Worm (Caenorhabditis elegans) whole organism, L1 larva: ENCODE measurements around the gene D1069.3.

Experiments used
- C16A3.4 ChIP-seq: fragments of 150-350 bp; optimal IDR thresholded peaks from 2 replicates; lab custom pipeline; 2014; ENCODE audit warnings: missing biosample characterization, missing genetic modification characterization
- F16B12.6 ChIP-seq: fragments of 150-350 bp; optimal IDR thresholded peaks from 2 replicates; lab custom pipeline; 2014; ENCODE audit warnings: missing biosample characterization, missing genetic modification characterization
- aha-1 ChIP-seq: fragments of 150-350 bp; optimal IDR thresholded peaks from 2 replicates; lab custom pipeline; 2014; ENCODE audit warnings: missing biosample characterization, missing genetic modification characterization
- alr-1 ChIP-seq: fragments of 200-800 bp; sonication (Bioruptor generic); optimal IDR thresholded peaks from 2 replicates; lab custom pipeline; 2018; ENCODE audit warnings: borderline replicate concordance, mild to moderate bottlenecking, missing genetic modification characterization, missing compliant biosample characterization
- ama-1 ChIP-seq: fragments of 150-350 bp; optimal IDR thresholded peaks from 2 replicates; lab custom pipeline; 2014
- blmp-1 ChIP-seq: fragments of 150-350 bp; optimal IDR thresholded peaks from 2 replicates; lab custom pipeline; 2014; ENCODE audit warnings: missing biosample characterization, missing genetic modification characterization
- ceh-82 ChIP-seq, 3 experiments: fragments of 150-350 bp in 1 of 3; sonication (generic microtip) in 2 of 3; optimal IDR thresholded peaks; 2 replicates each; lab custom pipeline; 2014 to 2017; ENCODE audit warnings: missing biosample characterization in 3 of 3, missing genetic modification characterization in 3 of 3
- ceh-88 ChIP-seq: fragments of 200-800 bp; sonication (Bioruptor generic); IDR thresholded peaks from 2 replicates; pipeline ENCODE4 v1.3.6; 2022; ENCODE audit warnings: missing genetic modification characterization, missing compliant biosample characterization
- ceh-90 ChIP-seq: sonication (generic microtip); optimal IDR thresholded peaks from 2 replicates; lab custom pipeline; 2016; ENCODE audit warnings: missing genetic modification characterization, missing compliant biosample characterization
- dpl-1 ChIP-seq, 3 experiments: fragments of 150-350 bp in 2 of 3; sonication (generic microtip) in 1 of 3; optimal IDR thresholded peaks; 2 replicates each; lab custom pipeline; 2014 to 2017; ENCODE audit warnings: missing biosample characterization in 3 of 3, missing genetic modification characterization in 3 of 3, missing genetic modification reagents in 3 of 3
- efl-1 ChIP-seq, 4 experiments: fragments of 150-350 bp; optimal IDR thresholded peaks in 3 of 4; peaks in 1 of 4; 1 replicate in 1 of 4; 2 replicates in 3 of 4; lab custom pipeline; 2014; ENCODE audit warnings: missing biosample characterization in 2 of 4, missing genetic modification characterization in 2 of 4, missing genetic modification reagents in 2 of 4
- efl-3 ChIP-seq: fragments of 200-800 bp; sonication (Bioruptor generic); optimal IDR thresholded peaks from 2 replicates; lab custom pipeline; 2018; ENCODE audit warnings: mild to moderate bottlenecking, missing genetic modification characterization, missing compliant biosample characterization
- elt-2 ChIP-seq: sonication (generic microtip); optimal IDR thresholded peaks from 2 replicates; lab custom pipeline; 2016; ENCODE audit warnings: missing genetic modification characterization, mild to moderate bottlenecking, inconsistent platforms, missing compliant biosample characterization, missing genetic modification reagents
- fkh-10 ChIP-seq: sonication (generic microtip); optimal IDR thresholded peaks from 2 replicates; lab custom pipeline; 2017; ENCODE audit warnings: missing biosample characterization, missing genetic modification reagents, missing genetic modification characterization
- fkh-4 ChIP-seq: sonication (generic microtip); optimal IDR thresholded peaks from 2 replicates; lab custom pipeline; 2016; ENCODE audit warnings: missing compliant biosample characterization, missing genetic modification characterization, borderline replicate concordance
- fkh-8 ChIP-seq: sonication (generic microtip); optimal IDR thresholded peaks from 2 replicates; lab custom pipeline; 2016; ENCODE audit warnings: mild to moderate bottlenecking, missing genetic modification characterization, missing compliant biosample characterization
- fos-1 ChIP-seq: fragments of 150-350 bp; optimal IDR thresholded peaks from 2 replicates; lab custom pipeline; 2014; ENCODE audit warnings: missing biosample characterization, missing genetic modification characterization
- grh-1 ChIP-seq: fragments of 200-800 bp; sonication (Bioruptor generic); IDR thresholded peaks from 2 replicates; pipeline ENCODE4 v1.3.6; 2022; ENCODE audit warnings: missing genetic modification reagents, missing genetic modification characterization, missing compliant biosample characterization
- hlh-17 ChIP-seq: fragments of 200-800 bp; sonication (Bioruptor generic); optimal IDR thresholded peaks from 2 replicates; lab custom pipeline; 2018; ENCODE audit warnings: missing genetic modification characterization, mild to moderate bottlenecking, missing compliant biosample characterization, moderate library complexity, borderline replicate concordance
- jun-1 ChIP-seq: fragments of 150-350 bp; optimal IDR thresholded peaks from 2 replicates; lab custom pipeline; 2014; ENCODE audit warnings: missing biosample characterization, missing genetic modification reagents, missing genetic modification characterization
- lin-15B ChIP-seq: fragments of 150-350 bp; sonication (generic microtip); optimal IDR thresholded peaks from 3 replicates; lab custom pipeline; 2014; ENCODE audit warnings: missing biosample characterization, missing genetic modification characterization
- lin-35 ChIP-seq, 2 experiments: fragments of 150-350 bp; optimal IDR thresholded peaks; 2 replicates each; lab custom pipeline; 2014; ENCODE audit warnings: missing biosample characterization in 2 of 2, missing genetic modification characterization in 2 of 2, missing genetic modification reagents in 2 of 2
- lir-3 ChIP-seq: sonication (generic microtip); optimal IDR thresholded peaks from 2 replicates; lab custom pipeline; 2016; ENCODE audit warnings: mild to moderate bottlenecking, missing genetic modification characterization, moderate library complexity, missing compliant biosample characterization; ENCODE audit not compliant: poor library complexity
- lsy-2 ChIP-seq, 2 experiments: fragments of 150-350 bp; optimal IDR thresholded peaks; 2 replicates each; lab custom pipeline; 2014; ENCODE audit warnings: missing biosample characterization in 2 of 2, missing genetic modification characterization in 2 of 2
- mdl-1 ChIP-seq, 2 experiments: fragments of 150-350 bp; optimal IDR thresholded peaks; 2 replicates each; lab custom pipeline; 2014 to 2017; ENCODE audit warnings: missing biosample characterization in 2 of 2, missing genetic modification characterization in 2 of 2, inconsistent platforms in 1 of 2
- mep-1 ChIP-seq: fragments of 150-350 bp; optimal IDR thresholded peaks from 2 replicates; lab custom pipeline; 2014; ENCODE audit warnings: missing biosample characterization, missing genetic modification characterization
- nhr-19 ChIP-seq: fragments of 200-800 bp; sonication (Bioruptor generic); conservative IDR thresholded peaks from 2 replicates; pipeline ENCODE4 v1.3.6; 2022; ENCODE audit warnings: missing genetic modification characterization, missing compliant biosample characterization
- nhr-20 ChIP-seq: sonication (generic microtip); optimal IDR thresholded peaks from 2 replicates; lab custom pipeline; 2016; ENCODE audit warnings: mild to moderate bottlenecking, missing genetic modification characterization, missing compliant biosample characterization
- nhr-71 ChIP-seq: sonication (generic microtip); optimal IDR thresholded peaks from 2 replicates; lab custom pipeline; 2016; ENCODE audit warnings: mild to moderate bottlenecking, missing genetic modification characterization, moderate library complexity, missing compliant biosample characterization
- nhr-77 ChIP-seq: fragments of 150-350 bp; optimal IDR thresholded peaks from 2 replicates; lab custom pipeline; 2014; ENCODE audit warnings: missing biosample characterization, missing genetic modification characterization
- skn-1 ChIP-seq: fragments of 150-350 bp; optimal IDR thresholded peaks from 2 replicates; lab custom pipeline; 2014; ENCODE audit warnings: missing biosample characterization, missing genetic modification characterization
- snu-23 ChIP-seq: sonication (generic microtip); optimal IDR thresholded peaks from 2 replicates; lab custom pipeline; 2016; ENCODE audit warnings: missing genetic modification characterization, missing compliant biosample characterization
- sox-4 ChIP-seq: sonication (generic microtip); optimal IDR thresholded peaks from 2 replicates; lab custom pipeline; 2016; ENCODE audit warnings: missing genetic modification characterization, missing compliant biosample characterization
- swsn-7 ChIP-seq: sonication (generic microtip); optimal IDR thresholded peaks from 2 replicates; lab custom pipeline; 2016; ENCODE audit warnings: missing genetic modification characterization, missing compliant biosample characterization
- unc-130 ChIP-seq: fragments of 150-350 bp; optimal IDR thresholded peaks from 2 replicates; lab custom pipeline; 2017; ENCODE audit warnings: missing biosample characterization, missing genetic modification characterization, inconsistent platforms
- unc-30 ChIP-seq: sonication (generic microtip); optimal IDR thresholded peaks from 2 replicates; lab custom pipeline; 2017; ENCODE audit warnings: missing biosample characterization, missing genetic modification characterization
- unc-86 ChIP-seq: sonication (generic microtip); optimal IDR thresholded peaks from 2 replicates; lab custom pipeline; 2016; ENCODE audit warnings: missing genetic modification characterization, missing compliant biosample characterization
- unc-98 ChIP-seq: fragments of 200-800 bp; sonication (Bioruptor generic); IDR thresholded peaks from 2 replicates; pipeline ENCODE4 v1.3.6; 2022; ENCODE audit warnings: missing genetic modification characterization, missing compliant biosample characterization
- xbp-1 ChIP-seq: sonication (generic microtip); optimal IDR thresholded peaks from 2 replicates; lab custom pipeline; 2016; ENCODE audit warnings: missing genetic modification characterization, missing compliant biosample characterization
- zag-1 ChIP-seq: fragments of 150-350 bp; optimal IDR thresholded peaks from 2 replicates; lab custom pipeline; 2014; ENCODE audit warnings: missing biosample characterization, missing genetic modification characterization

D1069.3 gene

DNA sequence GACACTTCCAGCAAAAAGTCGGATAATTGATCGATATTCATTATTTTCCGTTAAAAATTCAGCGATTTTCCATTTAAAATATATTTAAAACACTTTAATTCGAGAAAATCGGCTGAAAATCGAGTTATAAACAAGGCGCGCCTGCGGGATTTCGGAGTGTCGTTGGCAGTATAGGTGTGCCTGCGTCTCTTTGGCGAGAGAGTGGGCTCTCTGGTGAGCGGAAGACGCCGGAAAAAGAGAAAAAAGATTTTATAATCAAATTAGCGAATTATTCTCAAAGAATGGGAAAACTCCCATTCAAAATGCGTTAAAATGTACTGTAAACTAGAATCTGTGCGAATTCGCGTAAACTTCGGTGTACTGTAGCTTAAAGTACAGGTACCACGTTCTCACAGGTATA is at the start of gene D1069.3 (continued):
- TF ChIP-seq nhr-20 (peak; percentile 11), jun-1 (no peak), grh-1 (GFP tag; lab: Robert Waterston, UW) (no peak), ama-1 (lab: Kevin White, UChicago) (no peak), fkh-4 (tag; lab: Kevin White, UChicago) (no peak), zag-1 (tag; lab: Kevin White, UChicago) (no peak), nhr-77 (tag; lab: Kevin White, UChicago) (no peak), fkh-8 (no peak), efl-3 (GFP tag; lab: Kevin White, UChicago) (no peak), lin-15B (tag; lab: Kevin White, UChicago) (no peak), xbp-1 (peak; percentile 48), unc-98 (GFP tag; lab: Robert Waterston, UW) (no peak), fkh-10 (GFP tag; lab: Kevin White, UChicago) (no peak), nhr-19 (GFP tag; lab: Robert Waterston, UW) (0 out of 2 replicates have a peak, but pooled peaks have one; percentile 23), skn-1 (peak; percentile 39), mep-1 (tag; lab: Kevin White, UChicago) (peak; percentile 50), mdl-1 (tag; optimal IDR thresholded peaks at IDR 0.05; lab: Kevin White, UChicago) (no peak), snu-23 (GFP tag; lab: Kevin White, UChicago) (peak; percentile 58), sox-4 (tag; lab: Kevin White, UChicago) (no peak), nhr-71 (peak; percentile 67), alr-1 (tag; lab: Kevin White, UChicago) (no peak), ceh-90 (tag; lab: Kevin White, UChicago) (no peak), lin-35 (GFP tag; optimal IDR thresholded peaks at IDR 0.05; lab: Kevin White, UChicago) (peak; percentile 51 to 52), ceh-88 (GFP tag; lab: Robert Waterston, UW) (no peak), lir-3 (tag; lab: Kevin White, UChicago) (no peak), elt-2 (tag; lab: Kevin White, UChicago) (no peak), unc-30 (tag; lab: Kevin White, UChicago) (no peak), lsy-2 (tag; optimal IDR thresholded peaks at IDR 0.05; lab: Kevin White, UChicago) (peak; percentile 55 to 58), ceh-82 (tag; optimal IDR thresholded peaks at IDR 0.05; lab: Kevin White, UChicago) (peak; percentile 31 to 52 (median 41)), unc-86 (tag; lab: Kevin White, UChicago) (peak; percentile 34), fos-1 (no peak)
- TF ChIP-seq, all 84 proteins: peak for 25

DNA sequence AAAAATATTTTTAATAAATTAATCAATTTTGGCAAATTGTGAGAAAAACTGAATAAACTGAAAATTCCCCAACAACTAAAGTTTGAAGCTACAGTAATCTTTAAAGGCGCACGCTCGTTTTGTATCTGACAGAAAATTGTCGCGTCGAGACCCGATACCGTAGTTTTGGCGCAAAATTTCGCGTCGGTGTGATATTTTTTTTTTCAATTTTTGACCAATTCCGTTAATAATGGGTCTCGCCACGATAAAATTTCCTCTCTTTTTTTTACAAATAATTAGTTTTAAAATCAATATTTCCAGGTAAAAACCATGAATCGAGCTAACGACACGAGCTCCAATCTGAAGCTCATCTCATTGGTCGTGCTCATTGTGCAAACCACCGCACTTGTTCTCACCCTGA is 40.8 kb upstream of the D1069.3 start, which contains the start of gene nstp-4:
nstp-4 (plus strand) TSS at position 301 of the 400 bp plus-strand sequence.
- TF ChIP-seq hlh-17 (GFP tag; lab: Kevin White, UChicago) (no peak), unc-130 (tag; lab: Kevin White, UChicago) (no peak), C16A3.4 (no peak), unc-98 (GFP tag; lab: Robert Waterston, UW) (no peak), ceh-90 (tag; lab: Kevin White, UChicago) (no peak), unc-86 (tag; lab: Kevin White, UChicago) (no peak), lsy-2 (tag; optimal IDR thresholded peaks at IDR 0.05; lab: Kevin White, UChicago) (no peak), swsn-7 (tag; lab: Kevin White, UChicago) (no peak), grh-1 (GFP tag; lab: Robert Waterston, UW) (no peak), F16B12.6 (no peak), ceh-82 (tag; optimal IDR thresholded peaks at IDR 0.05; lab: Kevin White, UChicago) (no peak)

DNA sequence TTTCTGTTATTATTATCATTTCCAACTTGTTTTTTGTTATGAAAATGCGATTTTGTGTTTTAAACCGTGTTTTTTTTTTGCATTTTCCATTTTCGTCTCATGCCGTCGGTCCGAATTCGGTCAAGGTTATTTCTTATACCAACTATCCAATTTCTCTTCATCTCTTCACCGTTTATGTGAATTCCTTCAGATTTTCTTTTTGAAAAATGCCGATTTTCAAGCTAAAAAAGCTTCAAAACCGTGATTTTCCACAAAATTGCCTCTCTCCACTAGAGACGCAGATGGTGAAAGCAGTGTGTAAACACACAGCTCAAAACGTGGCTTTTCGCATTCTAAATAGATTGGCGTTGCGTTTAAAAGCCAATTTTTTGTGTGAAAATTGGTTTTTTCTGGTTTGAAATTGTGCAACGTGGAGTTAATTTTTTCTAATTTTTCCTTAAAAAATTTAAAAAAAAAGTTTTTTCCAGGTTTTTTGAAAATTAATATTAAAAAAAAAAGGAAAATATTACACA is 40.2 kb upstream of the D1069.3 start:
- TF ChIP-seq unc-30 (tag; lab: Kevin White, UChicago) (no peak), aha-1 (tag; lab: Kevin White, UChicago) (no peak), blmp-1 (peak; percentile 22), F16B12.6 (peak; percentile 1), efl-1 (optimal IDR thresholded peaks at IDR 0.05; lab: Kevin White, UChicago) (peak; percentile 17 to 28), efl-1 (GFP tag; optimal IDR thresholded peaks at IDR 0.05 in 1 of 2; lab: Kevin White, UChicago) (peak in 1 of 2 experiments; percentile 92), dpl-1 (GFP tag; optimal IDR thresholded peaks at IDR 0.05; lab: Kevin White, UChicago) (peak in 1 of 3 experiments; percentile 15)
